Worm (Caenorhabditis elegans): ENCODE data around the gene dsl-3.

The dsl-3 gene

ce11 chrIV:1649794-1650193, 39.7 kb downstream of the dsl-3 start (continued):
- no peak for TF ChIP-seq ceh-90 (tag; optimal IDR thresholded peaks at IDR 0.05)
- TF ChIP-seq hpl-2 (GFP tag; optimal IDR thresholded peaks at IDR 0.05) = no peak
- TF ChIP-seq zag-1 (tag; optimal IDR thresholded peaks at IDR 0.05) = no peak
- peak; percentile 82 for TF ChIP-seq fkh-8 (tag; optimal IDR thresholded peaks at IDR 0.05)
- TF ChIP-seq mef-2 (tag; optimal IDR thresholded peaks at IDR 0.05) = no peak
- TF ChIP-seq fos-1 (tag; optimal IDR thresholded peaks at IDR 0.05) = no peak
- TF ChIP-seq blmp-1 (tag; optimal IDR thresholded peaks at IDR 0.05) = peak; percentile 56
- TF ChIP-seq irx-1 (tag; optimal IDR thresholded peaks at IDR 0.05) = no peak
- no peak for TF ChIP-seq C34B4.2 (tag; optimal IDR thresholded peaks at IDR 0.05)
- no peak for TF ChIP-seq F16B12.6 (tag; optimal IDR thresholded peaks at IDR 0.05)
- no peak for TF ChIP-seq nhr-85 (tag)
- TF ChIP-seq unc-30 (tag; optimal IDR thresholded peaks at IDR 0.05) = no peak
- no peak for TF ChIP-seq sptf-1 (tag; optimal IDR thresholded peaks at IDR 0.05)
- peak; percentile 47 for TF ChIP-seq nhr-47 (tag; optimal IDR thresholded peaks at IDR 0.05)
- no peak for TF ChIP-seq swsn-7 (tag; optimal IDR thresholded peaks at IDR 0.05)
- peak in 1 of 3 experiments; percentile 65 for TF ChIP-seq ceh-82 (tag; optimal IDR thresholded peaks at IDR 0.05)
- no peak for TF ChIP-seq nhr-12 (tag; optimal IDR thresholded peaks at IDR 0.05)
- TF ChIP-seq lin-15B (tag; optimal IDR thresholded peaks at IDR 0.05) = no peak
- no peak for TF ChIP-seq C04F5.9 (tag; optimal IDR thresholded peaks at IDR 0.05)
- no peak for TF ChIP-seq lin-13 (GFP tag; optimal IDR thresholded peaks at IDR 0.05)
- TF ChIP-seq hlh-4 (tag; optimal IDR thresholded peaks at IDR 0.05) = no peak
- no peak for TF ChIP-seq ceh-63 (GFP tag; optimal IDR thresholded peaks at IDR 0.05)
- TF ChIP-seq nhr-71 (tag; optimal IDR thresholded peaks at IDR 0.05) = peak; percentile 54
- no peak for TF ChIP-seq rnt-1 (tag; optimal IDR thresholded peaks at IDR 0.05)
- no peak for TF ChIP-seq nhr-28 (tag; optimal IDR thresholded peaks at IDR 0.05)
- TF ChIP-seq zip-4 (GFP tag; optimal IDR thresholded peaks at IDR 0.05) = no peak
- no peak for TF ChIP-seq ztf-4 (tag; optimal IDR thresholded peaks at IDR 0.05)
- no peak for TF ChIP-seq hlh-17 (GFP tag; optimal IDR thresholded peaks at IDR 0.05; ENCODE audit: borderline replicate concordance)
- TF ChIP-seq fkh-4 (tag; optimal IDR thresholded peaks at IDR 0.05; ENCODE audit: borderline replicate concordance) = no peak
- no peak for TF ChIP-seq lin-39 (tag; optimal IDR thresholded peaks at IDR 0.05)
- TF ChIP-seq nhr-76 (tag; optimal IDR thresholded peaks at IDR 0.05) = no peak
- no peak for TF ChIP-seq aly-2 (tag; optimal IDR thresholded peaks at IDR 0.05)
- no peak for TF ChIP-seq fkh-10 (GFP tag; optimal IDR thresholded peaks at IDR 0.05)
- no peak for TF ChIP-seq unc-62 (GFP tag; optimal IDR thresholded peaks at IDR 0.05)
- TF ChIP-seq pag-3 (tag; optimal IDR thresholded peaks at IDR 0.05; ENCODE audit: borderline replicate concordance, insufficient read depth) = no peak
- TF ChIP-seq alr-1 (tag; optimal IDR thresholded peaks at IDR 0.05; ENCODE audit: borderline replicate concordance) = no peak
- TF ChIP-seq ceh-8 (GFP tag; optimal IDR thresholded peaks at IDR 0.05) = no peak
- TF ChIP-seq jun-1 (tag; optimal IDR thresholded peaks at IDR 0.05) = peak; percentile 4
- TF ChIP-seq snu-23 (GFP tag; optimal IDR thresholded peaks at IDR 0.05) = peak; percentile 50

ce11 chrIV:1655312-1655711, 45.2 kb downstream of the dsl-3 start:
- TF ChIP-seq nhr-76 (tag; optimal IDR thresholded peaks at IDR 0.05) (no peak), skn-1 (tag; optimal IDR thresholded peaks at IDR 0.05) (peak; percentile 14), ztf-11 (tag; optimal IDR thresholded peaks at IDR 0.05) (no peak), nhr-71 (tag; optimal IDR thresholded peaks at IDR 0.05) (peak; percentile 54), jun-1 (tag; optimal IDR thresholded peaks at IDR 0.05) (peak; percentile 63), snu-23 (GFP tag; optimal IDR thresholded peaks at IDR 0.05) (peak; percentile 71), tbx-2 (tag; optimal IDR thresholded peaks at IDR 0.05) (peak; percentile 11), C04F5.9 (tag; optimal IDR thresholded peaks at IDR 0.05) (no peak), fkh-4 (tag; optimal IDR thresholded peaks at IDR 0.05; ENCODE audit: borderline replicate concordance) (no peak), swsn-7 (tag; optimal IDR thresholded peaks at IDR 0.05) (peak; percentile 27), nhr-90 (tag; optimal IDR thresholded peaks at IDR 0.05; ENCODE audit: poor library complexity) (peak; percentile 12), elt-3 (tag; optimal IDR thresholded peaks at IDR 0.05) (peak in 2 of 6 experiments; percentile 31 to 75), tlp-1 (tag; optimal IDR thresholded peaks at IDR 0.05) (no peak), fkh-8 (tag; optimal IDR thresholded peaks at IDR 0.05) (no peak), dpl-1 (GFP tag; optimal IDR thresholded peaks at IDR 0.05) (peak in 1 of 3 experiments; percentile 25), fos-1 (tag; optimal IDR thresholded peaks at IDR 0.05) (peak; percentile 65), nhr-47 (tag; optimal IDR thresholded peaks at IDR 0.05) (peak; percentile 24), alr-1 (tag; optimal IDR thresholded peaks at IDR 0.05; ENCODE audit: borderline replicate concordance) (no peak), xbp-1 (tag; optimal IDR thresholded peaks at IDR 0.05) (no peak), lsy-2 (tag; optimal IDR thresholded peaks at IDR 0.05) (peak; percentile 17 to 65), ceh-82 (tag; optimal IDR thresholded peaks at IDR 0.05) (peak in 1 of 3 experiments; percentile 21), unc-130 (tag; optimal IDR thresholded peaks at IDR 0.05) (no peak), efl-1 (optimal IDR thresholded peaks at IDR 0.05) (peak in 1 of 2 experiments; percentile 9), efl-1 (GFP tag; optimal IDR thresholded peaks at IDR 0.05 in 1 of 2) (peak in 1 of 2 experiments; percentile 81), vab-15 (tag; optimal IDR thresholded peaks at IDR 0.05) (no peak)

Data from whole organism, L1 larva.